Fruit fly (Drosophila melanogaster) whole organism, prepupa: ENCODE data around the gene APC4.

Source experiments
- Blimp-1 ChIP-seq: fragments of 200-800 bp; sonication (Bioruptor generic); optimal IDR thresholded peaks from 3 replicates; lab custom pipeline; 2017; ENCODE audit warnings: missing biosample characterization, missing genetic modification characterization, mild to moderate bottlenecking, moderate library complexity, missing genetic modification reagents
- CG10631 ChIP-seq: fragments of 200-800 bp; sonication (Bioruptor generic); optimal IDR thresholded peaks from 2 replicates; lab custom pipeline; 2016; ENCODE audit warnings: missing biosample characterization, missing genetic modification characterization
- CG10669 ChIP-seq: fragments of 200-800 bp; sonication (Bioruptor generic); optimal IDR thresholded peaks from 3 replicates; lab custom pipeline; 2018; ENCODE audit warnings: missing biosample characterization, mild to moderate bottlenecking, missing genetic modification characterization, moderate library complexity
- CG11762 ChIP-seq: fragments of 200-800 bp; sonication (Bioruptor generic); optimal IDR thresholded peaks from 3 replicates; lab custom pipeline; 2016; ENCODE audit warnings: missing biosample characterization, missing genetic modification characterization; ENCODE audit not compliant: insufficient read depth
- CG11902 ChIP-seq: fragments of 200-800 bp; sonication (Bioruptor generic); optimal IDR thresholded peaks from 3 replicates; lab custom pipeline; 2016; ENCODE audit warnings: missing biosample characterization, missing genetic modification characterization
- CG1621 ChIP-seq: fragments of 200-800 bp; sonication (Bioruptor generic); optimal IDR thresholded peaks from 3 replicates; lab custom pipeline; 2018; ENCODE audit warnings: missing biosample characterization, mild to moderate bottlenecking, missing genetic modification characterization
- CG16779 ChIP-seq: fragments of 200-800 bp; sonication (Bioruptor generic); optimal IDR thresholded peaks from 3 replicates; lab custom pipeline; 2017; ENCODE audit warnings: missing biosample characterization, mild to moderate bottlenecking, missing genetic modification characterization
- CG3032 ChIP-seq: fragments of 200-800 bp; optimal IDR thresholded peaks from 2 replicates; lab custom pipeline; 2019; ENCODE audit warnings: missing biosample characterization, mild to moderate bottlenecking, missing genetic modification characterization, moderate library complexity
- CG31627 ChIP-seq: fragments of 200-800 bp; sonication (Bioruptor generic); optimal IDR thresholded peaks from 3 replicates; lab custom pipeline; 2016; ENCODE audit warnings: missing biosample characterization, missing genetic modification characterization
- CG32006 ChIP-seq: fragments of 200-800 bp; sonication (Bioruptor generic); optimal IDR thresholded peaks from 3 replicates; lab custom pipeline; 2017; ENCODE audit warnings: missing biosample characterization, mild to moderate bottlenecking, missing genetic modification characterization
- CG34406 ChIP-seq: fragments of 200-800 bp; sonication (Bioruptor generic); optimal IDR thresholded peaks from 3 replicates; lab custom pipeline; 2016; ENCODE audit warnings: missing biosample characterization, missing genetic modification characterization
- CG3919 ChIP-seq: fragments of 200-800 bp; sonication (Bioruptor generic); optimal IDR thresholded peaks from 3 replicates; lab custom pipeline; 2016; ENCODE audit warnings: missing biosample characterization, missing genetic modification characterization
- CG4318 ChIP-seq: fragments of 200-800 bp; sonication (Bioruptor generic); optimal IDR thresholded peaks from 3 replicates; lab custom pipeline; 2017; ENCODE audit warnings: missing biosample characterization, mild to moderate bottlenecking, missing genetic modification characterization
- CG6163 ChIP-seq: fragments of 200-800 bp; sonication (Bioruptor generic); IDR thresholded peaks from 3 replicates; pipeline ENCODE4 v1.3.6; 2022; ENCODE audit warnings: missing biosample characterization, missing genetic modification characterization
- CG6276 ChIP-seq: fragments of 200-800 bp; sonication (Bioruptor generic); optimal IDR thresholded peaks from 2 replicates; lab custom pipeline; 2017; ENCODE audit warnings: missing biosample characterization, mild to moderate bottlenecking, missing genetic modification characterization
- CG6792 ChIP-seq: fragments of 200-800 bp; sonication (Bioruptor generic); optimal IDR thresholded peaks from 3 replicates; lab custom pipeline; 2016; ENCODE audit warnings: missing biosample characterization, missing genetic modification characterization
- CG6808 ChIP-seq: fragments of 200-800 bp; sonication (Bioruptor generic); optimal IDR thresholded peaks from 3 replicates; lab custom pipeline; 2017; ENCODE audit warnings: missing biosample characterization, missing genetic modification characterization, mild to moderate bottlenecking, moderate library complexity, missing genetic modification reagents
- CG6854 ChIP-seq: fragments of 200-800 bp; sonication (Bioruptor generic); optimal IDR thresholded peaks from 2 replicates; lab custom pipeline; 2017; ENCODE audit warnings: missing biosample characterization, mild to moderate bottlenecking, missing genetic modification characterization
- CG7368 ChIP-seq: fragments of 200-800 bp; sonication (Bioruptor generic); optimal IDR thresholded peaks from 3 replicates; lab custom pipeline; 2016; ENCODE audit warnings: missing biosample characterization, missing genetic modification characterization
- CG8119 ChIP-seq: fragments of 200-800 bp; sonication (Bioruptor generic); IDR thresholded peaks from 3 replicates; pipeline ENCODE4 v1.3.6; 2022; ENCODE audit warnings: missing biosample characterization, missing genetic modification characterization
- CG8319 ChIP-seq: fragments of 200-800 bp; sonication (Bioruptor generic); optimal IDR thresholded peaks from 3 replicates; lab custom pipeline; 2016; ENCODE audit warnings: missing biosample characterization, missing genetic modification characterization
- CG8632 ChIP-seq: fragments of 200-800 bp; sonication (Bioruptor generic); optimal IDR thresholded peaks from 3 replicates; lab custom pipeline; 2016; ENCODE audit warnings: missing biosample characterization, missing genetic modification characterization
- Eip75B ChIP-seq: fragments of 200-800 bp; sonication (Bioruptor generic); optimal IDR thresholded peaks from 3 replicates; lab custom pipeline; 2016; ENCODE audit warnings: missing biosample characterization, missing genetic modification characterization
- Eip78C ChIP-seq: fragments of 200-800 bp; sonication (Bioruptor generic); peaks from one replicate; lab custom pipeline; 2016; ENCODE audit warnings: missing biosample characterization, missing genetic modification characterization
- Eip93F ChIP-seq: fragments of 200-800 bp; sonication (Bioruptor generic); optimal IDR thresholded peaks from 2 replicates; lab custom pipeline; 2016; ENCODE audit warnings: missing biosample characterization, mild to moderate bottlenecking, missing genetic modification characterization
- Ets21C ChIP-seq: fragments of 200-800 bp; sonication (Bioruptor generic); optimal IDR thresholded peaks from 3 replicates; lab custom pipeline; 2016; ENCODE audit warnings: missing biosample characterization, missing genetic modification characterization
- Gug ChIP-seq: fragments of 200-800 bp; sonication (Bioruptor generic); IDR thresholded peaks from 2 replicates; pipeline ENCODE4 v1.3.6; 2022; ENCODE audit warnings: missing biosample characterization, missing genetic modification characterization
- Hr38 ChIP-seq: sonication (Bioruptor generic); optimal IDR thresholded peaks from 2 replicates; lab custom pipeline; 2016; ENCODE audit warnings: missing biosample characterization, missing genetic modification characterization
- Hr39 ChIP-seq: fragments of 200-800 bp; sonication (Bioruptor generic); optimal IDR thresholded peaks from 2 replicates; lab custom pipeline; 2016; ENCODE audit warnings: missing biosample characterization, missing genetic modification characterization
- Hr4 ChIP-seq: fragments of 200-800 bp; sonication (Bioruptor generic); optimal IDR thresholded peaks from 3 replicates; lab custom pipeline; 2016; ENCODE audit warnings: missing biosample characterization, missing genetic modification characterization
- Met ChIP-seq: fragments of 200-800 bp; sonication (Bioruptor generic); optimal IDR thresholded peaks from 3 replicates; lab custom pipeline; 2016; ENCODE audit warnings: missing biosample characterization, missing genetic modification characterization
- OdsH ChIP-seq: fragments of 200-800 bp; sonication (Bioruptor generic); optimal IDR thresholded peaks from 3 replicates; lab custom pipeline; 2016; ENCODE audit warnings: missing biosample characterization, missing genetic modification characterization
- Sox102F ChIP-seq: fragments of 200-800 bp; sonication (Bioruptor generic); optimal IDR thresholded peaks from 2 replicates; lab custom pipeline; 2016; ENCODE audit warnings: missing biosample characterization, mild to moderate bottlenecking, missing genetic modification characterization
- Sox14 ChIP-seq: fragments of 200-800 bp; sonication (Bioruptor generic); optimal IDR thresholded peaks from 3 replicates; lab custom pipeline; 2016; ENCODE audit warnings: missing biosample characterization, missing genetic modification characterization
- Sox15 ChIP-seq: fragments of 200-800 bp; sonication (Bioruptor generic); optimal IDR thresholded peaks from 3 replicates; lab custom pipeline; 2016; ENCODE audit warnings: missing biosample characterization, missing genetic modification characterization
- achi ChIP-seq: fragments of 200-800 bp; sonication (Bioruptor generic); optimal IDR thresholded peaks from 3 replicates; lab custom pipeline; 2016; ENCODE audit warnings: missing biosample characterization, missing genetic modification characterization
- cyc ChIP-seq: fragments of 200-800 bp; sonication (Bioruptor generic); optimal IDR thresholded peaks from 3 replicates; lab custom pipeline; 2016; ENCODE audit warnings: missing biosample characterization, missing genetic modification characterization
- dac ChIP-seq: fragments of 200-800 bp; sonication (Bioruptor generic); optimal IDR thresholded peaks from 2 replicates; lab custom pipeline; 2017; ENCODE audit warnings: missing biosample characterization, mild to moderate bottlenecking, missing genetic modification characterization
- dsx ChIP-seq: fragments of 200-800 bp; optimal IDR thresholded peaks from 3 replicates; lab custom pipeline; 2019; ENCODE audit warnings: missing biosample characterization, mild to moderate bottlenecking, missing genetic modification characterization, moderate library complexity; ENCODE audit not compliant: poor library complexity, severe bottlenecking
- eg ChIP-seq: fragments of 200-800 bp; sonication (Bioruptor generic); IDR thresholded peaks from 3 replicates; pipeline ENCODE4 v1.3.6; 2022; ENCODE audit warnings: missing biosample characterization, missing genetic modification characterization
- fd59A ChIP-seq: fragments of 200-800 bp; sonication (Bioruptor generic); optimal IDR thresholded peaks from 2 replicates; lab custom pipeline; 2017; ENCODE audit warnings: missing biosample characterization, mild to moderate bottlenecking, missing genetic modification characterization, missing genetic modification reagents
- fd85E ChIP-seq: fragments of 200-800 bp; sonication (Bioruptor generic); optimal IDR thresholded peaks from 3 replicates; lab custom pipeline; 2016; ENCODE audit warnings: missing biosample characterization, missing genetic modification characterization
- lz ChIP-seq: fragments of 200-800 bp; sonication (Bioruptor generic); optimal IDR thresholded peaks from 3 replicates; lab custom pipeline; 2016; ENCODE audit warnings: missing biosample characterization, missing genetic modification characterization
- net ChIP-seq: fragments of 200-800 bp; sonication (Bioruptor generic); optimal IDR thresholded peaks from 3 replicates; lab custom pipeline; 2016; ENCODE audit warnings: missing biosample characterization, missing genetic modification characterization
- salr ChIP-seq, 2 experiments: fragments of 200-800 bp; sonication (Bioruptor generic); optimal IDR thresholded peaks; 3 replicates each; lab custom pipeline; 2016 to 2018; ENCODE audit warnings: missing biosample characterization in 2 of 2, missing genetic modification characterization in 2 of 2, mild to moderate bottlenecking in 1 of 2
- spab ChIP-seq: fragments of 200-800 bp; sonication (Bioruptor generic); optimal IDR thresholded peaks from 2 replicates; lab custom pipeline; 2017; ENCODE audit warnings: missing biosample characterization, mild to moderate bottlenecking, missing genetic modification characterization, missing genetic modification reagents
- svp ChIP-seq: fragments of 200-800 bp; sonication (Bioruptor generic); peaks from one replicate; lab custom pipeline; 2016; ENCODE audit warnings: missing biosample characterization, missing genetic modification characterization
- topi ChIP-seq: fragments of 200-800 bp; sonication (Bioruptor generic); optimal IDR thresholded peaks from 3 replicates; lab custom pipeline; 2016; ENCODE audit warnings: missing biosample characterization, missing genetic modification characterization
- vri ChIP-seq: fragments of 200-800 bp; sonication (Bioruptor generic); optimal IDR thresholded peaks from 3 replicates; lab custom pipeline; 2016; ENCODE audit warnings: missing biosample characterization, mild to moderate bottlenecking, missing genetic modification characterization

Gene APC4

DNA sequence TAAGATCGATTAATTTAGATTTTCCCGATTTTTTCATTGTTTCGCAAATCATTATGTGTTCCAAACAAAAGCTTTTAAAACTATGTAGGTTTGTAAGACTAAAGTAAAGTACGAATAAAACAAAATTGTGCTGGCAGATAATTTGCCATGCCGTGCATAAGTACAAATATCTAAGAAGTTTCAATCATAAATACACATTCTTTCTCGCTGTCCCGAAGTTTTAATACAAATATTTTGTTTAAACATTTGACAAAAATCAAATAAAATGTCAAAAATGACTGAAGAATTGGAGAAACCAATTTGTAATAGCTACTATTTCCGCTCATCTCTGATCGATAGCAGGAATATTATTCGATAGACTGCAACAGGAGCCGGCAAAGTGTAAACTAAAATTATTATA, at the start of gene APC4 (continued):
- TF ChIP-seq CG1621 (tag; lab: Kevin White, UChicago) = no peak
- TF ChIP-seq Hr38 (GFP tag; lab: Kevin White, UChicago) = no peak
- TF ChIP-seq Gug (GFP tag; lab: Robert Waterston, UW) = no peak
- no peak for TF ChIP-seq CG3919 (GFP tag; lab: Kevin White, UChicago)
- peak; percentile 48 for TF ChIP-seq CG10631 (GFP tag; lab: Kevin White, UChicago)
- TF ChIP-seq CG8119 = no peak
- TF ChIP-seq CG6276 = no peak

DNA sequence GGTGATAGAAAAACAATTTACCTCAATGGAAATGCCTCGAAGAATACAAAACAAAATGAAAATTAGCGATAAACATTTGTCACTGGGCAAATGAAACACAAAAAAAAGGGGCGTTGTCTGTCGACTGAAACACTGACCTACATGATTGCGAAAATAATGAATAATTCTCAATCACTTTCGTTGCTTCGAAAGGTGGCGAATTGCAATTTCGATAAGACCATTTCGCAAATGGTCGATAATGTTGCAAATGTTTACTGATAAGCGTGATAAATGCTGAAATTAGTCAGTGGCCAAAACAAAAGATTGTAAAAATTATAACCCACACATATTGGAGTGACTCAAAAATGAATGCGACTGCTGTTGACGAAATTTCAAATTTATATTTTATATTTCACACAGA, 46.6 kb upstream of the APC4 start:
- TF ChIP-seq Eip75B (GFP tag; lab: Kevin White, UChicago) (no peak), vri (GFP tag; lab: Kevin White, UChicago) (peak; percentile 75), CG11762 (no peak), CG3919 (GFP tag; lab: Kevin White, UChicago) (no peak), Eip93F (GFP tag; lab: Kevin White, UChicago) (peak; percentile 83)

DNA sequence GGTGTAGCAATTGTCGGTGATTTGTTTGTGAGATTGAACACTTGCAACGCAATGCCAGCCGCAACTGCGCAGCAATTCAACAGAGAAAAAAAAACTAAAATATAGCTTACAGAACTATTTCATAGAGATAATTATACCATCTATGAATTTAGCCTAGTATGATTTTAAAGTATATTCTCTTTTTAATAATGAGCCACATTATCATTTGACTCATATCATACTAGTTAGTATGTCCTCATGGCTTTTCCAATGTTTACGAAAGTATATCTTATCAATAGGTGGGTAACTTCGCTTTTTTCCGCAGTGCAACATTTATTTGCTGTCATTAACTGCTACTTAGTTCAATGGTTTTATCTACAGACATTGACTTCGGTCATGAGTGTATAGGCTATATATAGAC, 44.0 kb upstream of the APC4 start:
- no peak for TF ChIP-seq vri (GFP tag; lab: Kevin White, UChicago)
- TF ChIP-seq eg (GFP tag; lab: Robert Waterston, UW) = peak; percentile 37; the same call in 1 of the 3 replicates
- TF ChIP-seq svp (GFP tag; lab: Kevin White, UChicago) = no peak
- peak; percentile 79 for TF ChIP-seq Eip78C (GFP tag; lab: Kevin White, UChicago)
- no peak for TF ChIP-seq fd59A
- TF ChIP-seq CG8119 = peak; percentile 50; the same call in 1 of the 3 replicates
- no peak for TF ChIP-seq CG6854 (GFP tag; lab: Kevin White, UChicago)
- no peak for TF ChIP-seq CG31627 (GFP tag; lab: Kevin White, UChicago)
- no peak for TF ChIP-seq CG11902 (GFP tag; lab: Kevin White, UChicago)
- no peak for TF ChIP-seq CG7368 (GFP tag; lab: Kevin White, UChicago)
- no peak for TF ChIP-seq CG6808 (GFP tag; lab: Kevin White, UChicago)
- no peak for TF ChIP-seq Met (GFP tag; lab: Kevin White, UChicago)
- no peak for TF ChIP-seq Hr38 (GFP tag; lab: Kevin White, UChicago)
- no peak for TF ChIP-seq CG4318 (GFP tag; lab: Kevin White, UChicago)
- no peak for TF ChIP-seq CG34406 (GFP tag; lab: Kevin White, UChicago)
- no peak for TF ChIP-seq CG3032
- no peak for TF ChIP-seq fd85E
- TF ChIP-seq CG16779 = no peak
- no peak for TF ChIP-seq Sox14 (GFP tag; lab: Kevin White, UChicago)
- no peak for TF ChIP-seq CG8319
- TF ChIP-seq CG6792 (GFP tag; lab: Kevin White, UChicago) = no peak
- peak; percentile 43 for TF ChIP-seq Hr4 (GFP tag; lab: Kevin White, UChicago)
- TF ChIP-seq Sox102F (GFP tag; lab: Kevin White, UChicago) = no peak
- TF ChIP-seq Hr39 = no peak
- TF ChIP-seq cyc = no peak
- no peak for TF ChIP-seq CG10669 (GFP tag; lab: Kevin White, UChicago)
- TF ChIP-seq dac (GFP tag; lab: Kevin White, UChicago) = no peak
- TF ChIP-seq CG11762 = no peak
- no peak for TF ChIP-seq CG8632 (GFP tag; lab: Kevin White, UChicago)
- TF ChIP-seq lz = no peak
- TF ChIP-seq Sox15 = no peak
- TF ChIP-seq CG32006 (GFP tag; lab: Kevin White, UChicago) = peak; percentile 58
- TF ChIP-seq topi (GFP tag; lab: Kevin White, UChicago) = no peak
- no peak for TF ChIP-seq net (GFP tag; lab: Kevin White, UChicago)
- TF ChIP-seq Blimp-1 (GFP tag; lab: Kevin White, UChicago) = no peak
- TF ChIP-seq spab (GFP tag; lab: Kevin White, UChicago) = no peak
- TF ChIP-seq CG6163 (GFP tag; lab: Robert Waterston, UW) = no peak
- peak in 1 of 2 experiments; percentile 4 for TF ChIP-seq salr (GFP tag; optimal IDR thresholded peaks at IDR 0.05; lab: Kevin White, UChicago)
- no peak for TF ChIP-seq achi (GFP tag; lab: Kevin White, UChicago)
- no peak for TF ChIP-seq dsx (GFP tag; lab: Kevin White, UChicago)
- TF ChIP-seq Eip93F (GFP tag; lab: Kevin White, UChicago) = no peak
- TF ChIP-seq Ets21C (GFP tag; lab: Kevin White, UChicago) = no peak
- TF ChIP-seq OdsH (GFP tag; lab: Kevin White, UChicago) = no peak
